Worm (Caenorhabditis elegans): Measurements from ENCODE around the gene nfi-1.

Gene nfi-1

ce11 chrII:7537603-7538230, at the start of gene nfi-1:
Gene nfi-1 (plus strand): TSS chrII:7538180.
- TF ChIP-seq cog-1 (tag; optimal IDR thresholded peaks at IDR 0.05) (no peak), T22C8.4 (GFP tag; IDR thresholded peaks at IDR 0.05) (no peak), klf-2 (GFP tag; conservative IDR thresholded peaks at IDR 0.05) (no peak), flt-1 (GFP tag; IDR thresholded peaks at IDR 0.05) (no peak)

ce11 chrII:7489605-7490004, 48.4 kb upstream of the nfi-1 start, which contains the start of gene D1022.9:
Gene D1022.9 (minus strand): TSS chrII:7489705.
- TF ChIP-seq ztf-29 (GFP tag; IDR thresholded peaks at IDR 0.05) (no peak), cog-1 (tag; optimal IDR thresholded peaks at IDR 0.05) (no peak), ref-1 (GFP tag; conservative IDR thresholded peaks at IDR 0.05) (no peak), klf-2 (GFP tag; conservative IDR thresholded peaks at IDR 0.05) (no peak), T22C8.4 (GFP tag; IDR thresholded peaks at IDR 0.05) (no peak), ztf-23 (GFP tag; IDR thresholded peaks at IDR 0.05) (no peak), med-1 (GFP tag; optimal IDR thresholded peaks at IDR 0.05; ENCODE audit: insufficient read depth) (no peak), tab-1 (GFP tag; IDR thresholded peaks at IDR 0.05) (no peak), flt-1 (GFP tag; IDR thresholded peaks at IDR 0.05) (no peak)

- no peak for TF ChIP-seq klf-2 (GFP tag; conservative IDR thresholded peaks at IDR 0.05)
- no peak for TF ChIP-seq flt-1 (GFP tag; IDR thresholded peaks at IDR 0.05)
- no peak for TF ChIP-seq ztf-23 (GFP tag; IDR thresholded peaks at IDR 0.05)
- TF ChIP-seq tab-1 (GFP tag; IDR thresholded peaks at IDR 0.05) = no peak
- TF ChIP-seq ztf-29 (GFP tag; IDR thresholded peaks at IDR 0.05) = no peak
- TF ChIP-seq cog-1 (tag; optimal IDR thresholded peaks at IDR 0.05) = no peak
- no peak for TF ChIP-seq T22C8.4 (GFP tag; IDR thresholded peaks at IDR 0.05)
- TF ChIP-seq ref-1 (GFP tag; conservative IDR thresholded peaks at IDR 0.05) = no peak
- no peak for TF ChIP-seq med-1 (GFP tag; optimal IDR thresholded peaks at IDR 0.05; ENCODE audit: insufficient read depth)
Observed at ce11 chrII:7493599-7493998, 44.4 kb upstream of the nfi-1 start, which contains the start of gene nas-23. Gene nas-23 (minus strand): TSS chrII:7493699.

ce11 chrII:7494155-7494554, 43.8 kb upstream of the nfi-1 start, which contains the start of gene R10H1.1:
Gene R10H1.1 (plus strand): TSS chrII:7494455.
- TF ChIP-seq med-1 (GFP tag; optimal IDR thresholded peaks at IDR 0.05; ENCODE audit: insufficient read depth) (no peak), flt-1 (GFP tag; IDR thresholded peaks at IDR 0.05) (no peak), klf-2 (GFP tag; conservative IDR thresholded peaks at IDR 0.05) (no peak), T22C8.4 (GFP tag; IDR thresholded peaks at IDR 0.05) (no peak), ztf-29 (GFP tag; IDR thresholded peaks at IDR 0.05) (no peak), tab-1 (GFP tag; IDR thresholded peaks at IDR 0.05) (no peak), ref-1 (GFP tag; conservative IDR thresholded peaks at IDR 0.05) (no peak), cog-1 (tag; optimal IDR thresholded peaks at IDR 0.05) (no peak), ztf-23 (GFP tag; IDR thresholded peaks at IDR 0.05) (no peak)

ce11 chrII:7496070-7496469, 41.9 kb upstream of the nfi-1 start, which contains the start of gene spi-1:
Gene spi-1 (plus strand): TSS chrII:7496247.
- TF ChIP-seq ref-1 (GFP tag; conservative IDR thresholded peaks at IDR 0.05) = no peak
- TF ChIP-seq med-1 (GFP tag; optimal IDR thresholded peaks at IDR 0.05; ENCODE audit: insufficient read depth) = no peak
- TF ChIP-seq klf-2 (GFP tag; conservative IDR thresholded peaks at IDR 0.05) = no peak
- no peak for TF ChIP-seq ztf-23 (GFP tag; IDR thresholded peaks at IDR 0.05)
- TF ChIP-seq tab-1 (GFP tag; IDR thresholded peaks at IDR 0.05) = no peak
- no peak for TF ChIP-seq T22C8.4 (GFP tag; IDR thresholded peaks at IDR 0.05)
- TF ChIP-seq cog-1 (tag; optimal IDR thresholded peaks at IDR 0.05) = no peak
- no peak for TF ChIP-seq ztf-29 (GFP tag; IDR thresholded peaks at IDR 0.05)
- TF ChIP-seq flt-1 (GFP tag; IDR thresholded peaks at IDR 0.05) = no peak

ce11 chrII:7499390-7499789, 38.6 kb upstream of the nfi-1 start, which contains the start of gene srab-14:
Gene srab-14 (minus strand): TSS chrII:7499490.
- TF ChIP-seq flt-1 (GFP tag; IDR thresholded peaks at IDR 0.05) (no peak), med-1 (GFP tag; optimal IDR thresholded peaks at IDR 0.05; ENCODE audit: insufficient read depth) (no peak), cog-1 (tag; optimal IDR thresholded peaks at IDR 0.05) (no peak), ztf-29 (GFP tag; IDR thresholded peaks at IDR 0.05) (no peak), ref-1 (GFP tag; conservative IDR thresholded peaks at IDR 0.05) (no peak), tab-1 (GFP tag; IDR thresholded peaks at IDR 0.05) (no peak), klf-2 (GFP tag; conservative IDR thresholded peaks at IDR 0.05) (no peak), ztf-23 (GFP tag; IDR thresholded peaks at IDR 0.05) (no peak), T22C8.4 (GFP tag; IDR thresholded peaks at IDR 0.05) (no peak)

- TF ChIP-seq tab-1 (GFP tag; IDR thresholded peaks at IDR 0.05) = no peak
- TF ChIP-seq flt-1 (GFP tag; IDR thresholded peaks at IDR 0.05) = no peak
- TF ChIP-seq med-1 (GFP tag; optimal IDR thresholded peaks at IDR 0.05; ENCODE audit: insufficient read depth) = no peak
- TF ChIP-seq cog-1 (tag; optimal IDR thresholded peaks at IDR 0.05) = no peak
- no peak for TF ChIP-seq ztf-29 (GFP tag; IDR thresholded peaks at IDR 0.05)
- TF ChIP-seq ref-1 (GFP tag; conservative IDR thresholded peaks at IDR 0.05) = no peak
- no peak for TF ChIP-seq ztf-23 (GFP tag; IDR thresholded peaks at IDR 0.05)
- no peak for TF ChIP-seq T22C8.4 (GFP tag; IDR thresholded peaks at IDR 0.05)
- no peak for TF ChIP-seq klf-2 (GFP tag; conservative IDR thresholded peaks at IDR 0.05)
Observed at ce11 chrII:7505005-7505404, 33.0 kb upstream of the nfi-1 start, which contains the start of gene C28F5.1. Gene C28F5.1 (plus strand): TSS chrII:7505305.

- no peak for TF ChIP-seq tab-1 (GFP tag; IDR thresholded peaks at IDR 0.05)
- TF ChIP-seq cog-1 (tag; optimal IDR thresholded peaks at IDR 0.05) = no peak
- TF ChIP-seq ref-1 (GFP tag; conservative IDR thresholded peaks at IDR 0.05) = no peak
- no peak for TF ChIP-seq med-1 (GFP tag; optimal IDR thresholded peaks at IDR 0.05; ENCODE audit: insufficient read depth)
- no peak for TF ChIP-seq T22C8.4 (GFP tag; IDR thresholded peaks at IDR 0.05)
- no peak for TF ChIP-seq klf-2 (GFP tag; conservative IDR thresholded peaks at IDR 0.05)
- TF ChIP-seq flt-1 (GFP tag; IDR thresholded peaks at IDR 0.05) = no peak
- TF ChIP-seq ztf-23 (GFP tag; IDR thresholded peaks at IDR 0.05) = no peak
- no peak for TF ChIP-seq ztf-29 (GFP tag; IDR thresholded peaks at IDR 0.05)
Observed at ce11 chrII:7519221-7519620, 18.8 kb upstream of the nfi-1 start, which contains the start of gene glb-9. Gene glb-9 (minus strand): TSS chrII:7519321.

ce11 chrII:7521420-7521819, 16.6 kb upstream of the nfi-1 start:
- TF ChIP-seq klf-2 (GFP tag; conservative IDR thresholded peaks at IDR 0.05) (no peak), ztf-23 (GFP tag; IDR thresholded peaks at IDR 0.05) (no peak), flt-1 (GFP tag; IDR thresholded peaks at IDR 0.05) (no peak), tab-1 (GFP tag; IDR thresholded peaks at IDR 0.05) (no peak), med-1 (GFP tag; optimal IDR thresholded peaks at IDR 0.05; ENCODE audit: insufficient read depth) (no peak), ref-1 (GFP tag; conservative IDR thresholded peaks at IDR 0.05) (no peak), cog-1 (tag; optimal IDR thresholded peaks at IDR 0.05) (no peak), T22C8.4 (GFP tag; IDR thresholded peaks at IDR 0.05) (no peak), ztf-29 (GFP tag; IDR thresholded peaks at IDR 0.05) (no peak)
